Fruit fly (Drosophila melanogaster) whole organism, embryonic: ENCODE data around the gene Sems.
A peak's percentile ranks its signal among the peaks of the same experiment; 100 is the strongest.

Experiments used
- Asciz ChIP-seq: fragments of 200-800 bp; sonication (Bioruptor generic); optimal IDR thresholded peaks from 2 replicates; lab custom pipeline; 2017; ENCODE audit warnings: missing biosample characterization, mild to moderate bottlenecking, missing genetic modification characterization, missing genetic modification reagents
- Awh ChIP-seq: fragments of 200-800 bp; sonication (Bioruptor generic); IDR thresholded peaks from 2 replicates; pipeline ENCODE4, ENCODE4 v1.3.6; 2022; ENCODE audit warnings: missing biosample characterization, missing genetic modification characterization
- Bteb2 ChIP-seq: fragments of 200-800 bp; sonication (Bioruptor generic); optimal IDR thresholded peaks from 2 replicates; lab custom pipeline; 2016; ENCODE audit warnings: missing biosample characterization, missing genetic modification characterization
- CG11456 ChIP-seq: fragments of 200-800 bp; sonication (Bioruptor generic); IDR thresholded peaks from 3 replicates; pipeline ENCODE4 v1.3.6; 2022; ENCODE audit warnings: missing biosample characterization, missing genetic modification characterization
- CG14710 ChIP-seq: fragments of 200-800 bp; sonication (Bioruptor generic); optimal IDR thresholded peaks from 3 replicates; lab custom pipeline; 2019; ENCODE audit warnings: missing biosample characterization, mild to moderate bottlenecking, missing genetic modification characterization, moderate library complexity
- CG15073 ChIP-seq: fragments of 200-800 bp; sonication (Bioruptor generic); optimal IDR thresholded peaks from 2 replicates; lab custom pipeline; 2016; ENCODE audit warnings: missing biosample characterization, missing genetic modification characterization
- CG15269 ChIP-seq: fragments of 200-800 bp; sonication (Bioruptor generic); optimal IDR thresholded peaks from 2 replicates; lab custom pipeline; 2018; ENCODE audit warnings: missing biosample characterization, mild to moderate bottlenecking, missing genetic modification characterization, moderate library complexity
- CG15479 ChIP-seq: fragments of 200-800 bp; sonication (Bioruptor generic); optimal IDR thresholded peaks from 3 replicates; lab custom pipeline; 2019; ENCODE audit warnings: missing biosample characterization, mild to moderate bottlenecking, missing genetic modification characterization, moderate library complexity
- CG17385 ChIP-seq: fragments of 200-800 bp; sonication (Bioruptor generic); optimal IDR thresholded peaks from 3 replicates; lab custom pipeline; 2018; ENCODE audit warnings: missing biosample characterization, mild to moderate bottlenecking, missing genetic modification characterization
- CG17568 ChIP-seq: fragments of 200-800 bp; sonication (Bioruptor generic); optimal IDR thresholded peaks from 2 replicates; lab custom pipeline; 2018; ENCODE audit warnings: missing biosample characterization, mild to moderate bottlenecking, missing genetic modification characterization, moderate library complexity
- CG18619 ChIP-seq: fragments of 200-800 bp; sonication (Bioruptor generic); optimal IDR thresholded peaks from 3 replicates; lab custom pipeline; 2017; ENCODE audit warnings: missing biosample characterization, mild to moderate bottlenecking, missing genetic modification characterization
- CG3065 ChIP-seq: fragments of 200-800 bp; sonication (Bioruptor generic); optimal IDR thresholded peaks from 2 replicates; lab custom pipeline; 2016; ENCODE audit warnings: missing biosample characterization, missing genetic modification characterization
- CG3726 ChIP-seq: fragments of 200-800 bp; sonication (Bioruptor generic); IDR thresholded peaks from 3 replicates; pipeline ENCODE4, ENCODE4 v1.3.6; 2022; ENCODE audit warnings: missing biosample characterization, missing genetic modification characterization
- CG3995 ChIP-seq: fragments of 200-800 bp; sonication (Bioruptor generic); optimal IDR thresholded peaks from 3 replicates; lab custom pipeline; 2016; ENCODE audit warnings: missing biosample characterization, missing genetic modification characterization
- CG4282 ChIP-seq: fragments of 200-800 bp; sonication (Bioruptor generic); optimal IDR thresholded peaks from 2 replicates; lab custom pipeline; 2016; ENCODE audit warnings: missing biosample characterization, missing genetic modification characterization
- CG7745 ChIP-seq: fragments of 200-800 bp; sonication (Bioruptor generic); optimal IDR thresholded peaks from 2 replicates; lab custom pipeline; 2018; ENCODE audit warnings: missing biosample characterization, mild to moderate bottlenecking, missing genetic modification characterization, moderate library complexity
- CG8281 ChIP-seq: fragments of 200-800 bp; sonication (Bioruptor generic); optimal IDR thresholded peaks from 2 replicates; lab custom pipeline; 2018; ENCODE audit warnings: missing biosample characterization, mild to moderate bottlenecking, missing genetic modification characterization, moderate library complexity
- CG8478 ChIP-seq: fragments of >200 bp; optimal IDR thresholded peaks from 2 replicates; lab custom pipeline; 2018
- CG8765 ChIP-seq: fragments of 200-800 bp; sonication (Bioruptor generic); IDR thresholded peaks from 2 replicates; pipeline ENCODE4 v1.3.6; 2022; ENCODE audit warnings: missing biosample characterization, missing genetic modification characterization
- CG8924 ChIP-seq: fragments of 200-800 bp; optimal IDR thresholded peaks from 3 replicates; lab custom pipeline; 2019; ENCODE audit warnings: missing biosample characterization, mild to moderate bottlenecking, missing genetic modification characterization, moderate library complexity
- Dek ChIP-seq: fragments of 200-800 bp; sonication (Bioruptor generic); optimal IDR thresholded peaks from 3 replicates; lab custom pipeline; 2019; ENCODE audit warnings: missing biosample characterization, mild to moderate bottlenecking, missing genetic modification characterization, moderate library complexity
- Doc2 ChIP-seq: fragments of 200-800 bp; sonication (Bioruptor generic); IDR thresholded peaks from 2 replicates; pipeline ENCODE4 v1.3.6; 2022; ENCODE audit warnings: missing biosample characterization, missing genetic modification characterization
- Drgx ChIP-seq: fragments of 200-800 bp; sonication (Bioruptor generic); IDR thresholded peaks from 2 replicates; pipeline ENCODE4 v1.3.6; 2022; ENCODE audit warnings: missing biosample characterization, missing genetic modification characterization
- E2f2 ChIP-seq: fragments of 200-800 bp; sonication (Bioruptor generic); IDR thresholded peaks from 2 replicates; pipeline ENCODE4 v1.3.6; 2022; ENCODE audit warnings: missing biosample characterization, missing genetic modification characterization
- Fer1 ChIP-seq: fragments of 200-800 bp; sonication (Bioruptor generic); optimal IDR thresholded peaks from 2 replicates; lab custom pipeline; 2017; ENCODE audit warnings: missing biosample characterization, mild to moderate bottlenecking, missing genetic modification characterization
- Hand ChIP-seq: fragments of 200-800 bp; sonication (Bioruptor generic); optimal IDR thresholded peaks from 2 replicates; lab custom pipeline; 2017; ENCODE audit warnings: mild to moderate bottlenecking, missing biosample characterization, missing genetic modification reagents, missing genetic modification characterization
- HmgZ ChIP-seq: fragments of 200-800 bp; sonication (Bioruptor generic); optimal IDR thresholded peaks from 2 replicates; lab custom pipeline; 2018; ENCODE audit warnings: missing biosample characterization, mild to moderate bottlenecking, missing genetic modification characterization
- MESR4 ChIP-seq: fragments of 200-800 bp; sonication (Bioruptor generic); optimal IDR thresholded peaks from 2 replicates; lab custom pipeline; 2018; ENCODE audit warnings: missing biosample characterization, mild to moderate bottlenecking, missing genetic modification characterization, moderate library complexity
- Nf-YC ChIP-seq: fragments of 200-800 bp; optimal IDR thresholded peaks from 3 replicates; lab custom pipeline; 2019; ENCODE audit warnings: missing biosample characterization, mild to moderate bottlenecking, missing genetic modification characterization, moderate library complexity
- Sin3A ChIP-seq: fragments of >200 bp; optimal IDR thresholded peaks from 2 replicates; lab custom pipeline; 2018
- ase ChIP-seq: fragments of 200-800 bp; sonication (Bioruptor generic); IDR thresholded peaks from 3 replicates; pipeline ENCODE4 v1.3.6; 2022; ENCODE audit warnings: missing biosample characterization, missing genetic modification characterization
- cad ChIP-seq: fragments of >200 bp; optimal IDR thresholded peaks from 2 replicates; lab custom pipeline; 2017; ENCODE audit warnings: missing biosample characterization, missing genetic modification characterization
- dan ChIP-seq: fragments of 200-800 bp; sonication (Bioruptor generic); IDR thresholded peaks from 2 replicates; pipeline ENCODE4 v1.3.6; 2022; ENCODE audit warnings: missing biosample characterization, missing genetic modification characterization
- dati ChIP-seq: fragments of 200-800 bp; sonication (Bioruptor generic); IDR thresholded peaks from 2 replicates; pipeline ENCODE4 v1.3.6; 2022; ENCODE audit warnings: missing biosample characterization, missing genetic modification characterization
- gcm2 ChIP-seq: fragments of 200-800 bp; sonication (Bioruptor generic); optimal IDR thresholded peaks from 2 replicates; lab custom pipeline; 2016; ENCODE audit warnings: missing biosample characterization, missing genetic modification characterization
- gt ChIP-seq: fragments of 200-800 bp; sonication (Bioruptor generic); IDR thresholded peaks from 2 replicates; pipeline ENCODE4 v1.3.6; 2022; ENCODE audit warnings: missing biosample characterization, missing genetic modification characterization
- hkb ChIP-seq, 2 experiments: fragments of 200-800 bp in 1 of 2; fragments of >200 bp in 1 of 2; sonication (Bioruptor generic) in 1 of 2; IDR thresholded peaks in 1 of 2; optimal IDR thresholded peaks in 1 of 2; 2 replicates each; pipeline versions ENCODE4 v1.3.6 to Lab custom; 2017 to 2022; ENCODE audit warnings: missing biosample characterization in 1 of 2, missing genetic modification characterization in 1 of 2
- jing ChIP-seq: fragments of 200-800 bp; sonication (Bioruptor generic); optimal IDR thresholded peaks from 2 replicates; lab custom pipeline; 2018; ENCODE audit warnings: missing biosample characterization, mild to moderate bottlenecking, missing genetic modification characterization
- klu ChIP-seq: fragments of 200-800 bp; sonication (Bioruptor generic); IDR thresholded peaks from 2 replicates; pipeline ENCODE4 v1.3.6; 2022; ENCODE audit warnings: missing biosample characterization, missing genetic modification characterization
- kni ChIP-seq: fragments of 200-800 bp; sonication (Bioruptor generic); optimal IDR thresholded peaks from 3 replicates; lab custom pipeline; 2017; ENCODE audit warnings: mild to moderate bottlenecking, missing biosample characterization, missing genetic modification reagents, missing genetic modification characterization
- lbe ChIP-seq: fragments of 200-800 bp; sonication (Bioruptor generic); optimal IDR thresholded peaks from 2 replicates; lab custom pipeline; 2016; ENCODE audit warnings: missing biosample characterization, mild to moderate bottlenecking, missing genetic modification characterization
- lmd ChIP-seq: fragments of 200-800 bp; sonication (Bioruptor generic); IDR thresholded peaks from 2 replicates; pipeline ENCODE4 v1.3.6; 2022; ENCODE audit warnings: missing biosample characterization, missing genetic modification characterization
- mam ChIP-seq: fragments of 200-800 bp; sonication (Bioruptor generic); optimal IDR thresholded peaks from 3 replicates; lab custom pipeline; 2016; ENCODE audit warnings: missing biosample characterization, missing genetic modification characterization
- pb ChIP-seq: fragments of 200-800 bp; sonication (Bioruptor generic); optimal IDR thresholded peaks from 3 replicates; lab custom pipeline; 2016; ENCODE audit warnings: missing biosample characterization, missing genetic modification characterization
- prd ChIP-seq, 3 experiments: fragments of >200 bp in 2 of 3; fragments of 200-800 bp in 1 of 3; sonication (Bioruptor generic) in 1 of 3; optimal IDR thresholded peaks in 2 of 3; IDR thresholded peaks in 1 of 3; 2 replicates in 2 of 3; 3 replicates in 1 of 3; pipeline versions ENCODE4 v1.3.6 to Lab custom; 2017 to 2022; ENCODE audit warnings: missing biosample characterization in 1 of 3, missing genetic modification characterization in 1 of 3
- run ChIP-seq: fragments of 200-800 bp; sonication (Bioruptor generic); optimal IDR thresholded peaks from 3 replicates; lab custom pipeline; 2018; ENCODE audit warnings: missing biosample characterization, mild to moderate bottlenecking, missing genetic modification characterization
- sim ChIP-seq: fragments of 200-800 bp; sonication (Bioruptor generic); IDR thresholded peaks from 2 replicates; pipeline ENCODE4 v1.3.6; 2022; ENCODE audit warnings: missing biosample characterization, missing genetic modification characterization
- sqz ChIP-seq: fragments of 200-800 bp; sonication (Bioruptor generic); optimal IDR thresholded peaks from 3 replicates; lab custom pipeline; 2018; ENCODE audit warnings: missing biosample characterization, mild to moderate bottlenecking, missing genetic modification characterization
- tgo ChIP-seq: fragments of 200-800 bp; sonication (Bioruptor generic); IDR thresholded peaks from 3 replicates; pipeline ENCODE4 v1.3.6; 2022; ENCODE audit warnings: missing biosample characterization, missing genetic modification characterization
- tin ChIP-seq: fragments of 200-800 bp; sonication (Bioruptor generic); optimal IDR thresholded peaks from 3 replicates; lab custom pipeline; 2016; ENCODE audit warnings: missing biosample characterization, missing genetic modification characterization
- tll ChIP-seq, 2 experiments: fragments of 200-800 bp in 1 of 2; fragments of >200 bp in 1 of 2; sonication (Bioruptor generic) in 1 of 2; optimal IDR thresholded peaks; 2 replicates each; lab custom pipeline; 2017 to 2019; ENCODE audit warnings: missing biosample characterization in 2 of 2, missing genetic modification characterization in 2 of 2, mild to moderate bottlenecking in 1 of 2, moderate library complexity in 1 of 2

Gene Sems

DNA sequence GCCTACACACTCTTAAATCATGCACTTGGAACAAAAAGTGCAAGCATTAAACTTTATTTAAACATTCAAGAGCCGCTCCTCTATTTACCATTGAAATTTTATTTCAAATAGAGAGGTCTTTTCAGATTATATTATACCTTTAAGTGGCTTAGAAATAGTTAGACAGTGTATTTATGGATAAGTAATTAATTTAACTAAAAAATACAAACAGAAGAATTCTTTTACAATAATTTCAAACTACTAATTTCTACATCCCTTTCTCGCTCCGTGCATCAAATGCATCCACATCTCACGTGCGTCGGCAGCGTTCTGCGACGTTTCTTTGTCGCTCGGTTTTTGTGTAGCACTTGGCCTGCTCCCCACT is 6.4 kb downstream of the Sems start (continued):
- TF ChIP-seq gcm2 (GFP tag; lab: Kevin White, UChicago) (no peak), Drgx (GFP tag; lab: Robert Waterston, UW) (peak; percentile 80), Awh (GFP tag; lab: Robert Waterston, UW) (peak; percentile 65), gt (GFP tag; lab: Robert Waterston, UW) (no peak), mam (GFP tag; lab: Kevin White, UChicago) (no peak), CG17568 (GFP tag; lab: Kevin White, UChicago) (peak; percentile 5), CG18619 (GFP tag; lab: Kevin White, UChicago) (peak; percentile 48), CG8924 (tag; lab: Kevin White, UChicago) (peak; percentile 76), Hand (GFP tag; lab: Kevin White, UChicago) (no peak), Sin3A (lab: Kevin White, UChicago) (no peak), CG4282 (GFP tag; lab: Kevin White, UChicago) (no peak), hkb (optimal IDR thresholded peaks at IDR 0.05; lab: Kevin White, UChicago) (no peak), hkb (GFP tag; IDR thresholded peaks at IDR 0.05; lab: Robert Waterston, UW) (peak; percentile 69), MESR4 (GFP tag; lab: Kevin White, UChicago) (no peak), HmgZ (tag; lab: Kevin White, UChicago) (no peak), CG17385 (peak; percentile 57), Nf-YC (tag; lab: Kevin White, UChicago) (no peak), sqz (GFP tag; lab: Kevin White, UChicago) (peak; percentile 40), tgo (peak; percentile 37; the same call in 2 of the 3 replicates), Dek (no peak), CG3995 (GFP tag; lab: Kevin White, UChicago) (no peak), ase (GFP tag; lab: Robert Waterston, UW) (peak; percentile 48; the same call in 1 of the 3 replicates), CG8478 (no peak), sim (GFP tag; lab: Robert Waterston, UW) (0 out of 2 replicates have a peak, but pooled peaks have one; percentile 15), run (tag; lab: Kevin White, UChicago) (peak; percentile 43), Bteb2 (GFP tag; lab: Kevin White, UChicago) (peak; percentile 2), jing (peak; percentile 16), CG3726 (GFP tag; lab: Robert Waterston, UW) (no peak), Asciz (GFP tag; lab: Kevin White, UChicago) (peak; percentile 78), CG14710 (tag; lab: Kevin White, UChicago) (peak; percentile 79), CG8281 (tag; lab: Kevin White, UChicago) (peak; percentile 5), CG15479 (no peak), tin (GFP tag; lab: Kevin White, UChicago) (peak; percentile 61), cad (no peak), lbe (GFP tag; lab: Kevin White, UChicago) (peak; percentile 90), CG11456 (GFP tag; lab: Robert Waterston, UW) (no peak), E2f2 (GFP tag; lab: Robert Waterston, UW) (0 out of 2 replicates have a peak, but pooled peaks have one; percentile 5), Fer1 (GFP tag; lab: Kevin White, UChicago) (no peak), Doc2 (GFP tag; lab: Robert Waterston, UW) (no peak), CG15073 (GFP tag; lab: Kevin White, UChicago) (no peak), dan (GFP tag; lab: Robert Waterston, UW) (no peak), kni (no peak), dati (GFP tag; lab: Robert Waterston, UW) (no peak), CG8765 (GFP tag; lab: Robert Waterston, UW) (no peak), CG7745 (tag; lab: Kevin White, UChicago) (no peak), CG3065 (GFP tag; lab: Kevin White, UChicago) (no peak), prd (optimal IDR thresholded peaks at IDR 0.05; lab: Kevin White, UChicago) (no peak), prd (GFP tag; IDR thresholded peaks at IDR 0.05; lab: Robert Waterston, UW) (peak; percentile 58; the same call in 1 of the 3 replicates), klu (GFP tag; lab: Robert Waterston, UW) (no peak), CG15269 (tag; lab: Kevin White, UChicago) (peak; percentile 37), pb (peak; percentile 3), tll (GFP tag; optimal IDR thresholded peaks at IDR 0.05; lab: Kevin White, UChicago) (no peak), lmd (GFP tag; lab: Robert Waterston, UW) (peak; percentile 42; the same call in 1 of the 2 replicates)
